Worm (Caenorhabditis elegans): ENCODE measurements around the gene F28H7.8.

Gene F28H7.8

ce11 chrV:10784011-10784410 is 25.3 kb downstream of the F28H7.8 start, which contains the start of gene D1054.8:
TSS of gene D1054.8 (plus strand) at chrV:10784311.
- TF ChIP-seq daf-19 (GFP tag; conservative IDR thresholded peaks at IDR 0.05) (no peak), nhr-28 (tag; optimal IDR thresholded peaks at IDR 0.05) (peak; percentile 2), zip-11 (GFP tag; IDR thresholded peaks at IDR 0.05) (no peak), pha-4 (GFP tag; IDR thresholded peaks at IDR 0.05) (no peak), pha-4 (tag; optimal IDR thresholded peaks at IDR 0.05) (no peak), pqm-1 (tag; optimal IDR thresholded peaks at IDR 0.05) (no peak), cey-2 (tag; optimal IDR thresholded peaks at IDR 0.05; ENCODE audit: borderline replicate concordance, insufficient read depth) (no peak)

DNA sequence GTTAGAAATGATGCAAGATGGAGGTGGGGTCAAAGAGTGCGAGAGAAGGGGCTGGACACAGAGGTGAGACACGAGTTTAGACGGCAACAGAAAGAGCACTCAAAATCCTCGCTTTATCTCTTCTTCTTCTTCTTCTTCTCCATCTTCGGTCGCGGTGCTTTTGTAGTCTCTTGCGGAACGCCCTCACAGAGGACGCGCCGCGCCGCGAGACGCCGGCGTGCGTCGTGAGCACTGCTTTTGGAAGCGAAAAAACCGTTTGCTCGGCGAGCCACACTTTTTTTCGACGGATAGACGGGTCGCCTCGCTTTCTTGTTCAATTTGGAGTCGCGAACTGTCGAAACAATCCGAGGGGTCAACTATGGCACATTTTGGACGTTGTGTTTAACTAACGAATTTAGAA is 32.2 kb downstream of the F28H7.8 start, which contains the start of gene D1054.9:
Gene D1054.9, minus strand, starts transcription at position 137 of the 400 bp plus-strand sequence.
- TF ChIP-seq zfp-3 (GFP tag; conservative IDR thresholded peaks at IDR 0.05) = no peak
- no peak for TF ChIP-seq tag-97 (GFP tag; IDR thresholded peaks at IDR 0.05)
- peak; percentile 69 for TF ChIP-seq set-16 (GFP tag; IDR thresholded peaks at IDR 0.05)

- TF ChIP-seq arid-1 (GFP tag; conservative IDR thresholded peaks at IDR 0.05) (no peak), ztf-11 (tag; optimal IDR thresholded peaks at IDR 0.05) (no peak), hlh-11 (tag; optimal IDR thresholded peaks at IDR 0.05) (no peak), tag-97 (GFP tag; IDR thresholded peaks at IDR 0.05) (no peak), fkh-10 (GFP tag; optimal IDR thresholded peaks at IDR 0.05) (no peak), tra-1 (GFP tag; IDR thresholded peaks at IDR 0.05) (no peak)
Observed at ce11 chrV:10792775-10793174, 34.0 kb downstream of the F28H7.8 start, which contains the start of gene D1054.10. TSS of gene D1054.10 (minus strand) at chrV:10792875.

DNA sequence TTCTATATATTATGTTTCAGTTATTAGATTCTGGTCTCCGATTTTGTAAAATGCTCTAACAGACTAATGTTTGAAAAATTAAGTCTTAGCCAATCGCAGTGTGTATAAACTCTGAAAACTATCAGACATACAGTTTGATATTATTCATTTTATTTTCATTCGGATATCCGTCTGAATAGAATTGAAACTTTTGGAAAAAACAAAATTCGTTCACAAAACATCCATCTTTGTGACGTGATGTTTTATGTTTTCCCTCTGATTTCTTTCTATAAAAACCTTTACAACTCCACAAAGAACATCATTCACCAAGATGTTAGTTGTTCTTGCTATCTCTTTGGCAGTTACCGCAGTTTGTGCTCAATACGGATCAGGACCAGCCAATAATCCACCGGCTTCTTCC is 34.7 kb downstream of the F28H7.8 start, which contains the start of gene ule-3:
Gene ule-3, plus strand, starts transcription at position 301 of the 400 bp plus-strand sequence.
- TF ChIP-seq lin-1 (GFP tag; IDR thresholded peaks at IDR 0.05) (no peak), unc-62 (GFP tag; optimal IDR thresholded peaks at IDR 0.05 in 1 of 2) (peak in 1 of 2 experiments; percentile 32), unc-62 (tag; optimal IDR thresholded peaks at IDR 0.05) (no peak), aha-1 (tag) (no peak)

DNA sequence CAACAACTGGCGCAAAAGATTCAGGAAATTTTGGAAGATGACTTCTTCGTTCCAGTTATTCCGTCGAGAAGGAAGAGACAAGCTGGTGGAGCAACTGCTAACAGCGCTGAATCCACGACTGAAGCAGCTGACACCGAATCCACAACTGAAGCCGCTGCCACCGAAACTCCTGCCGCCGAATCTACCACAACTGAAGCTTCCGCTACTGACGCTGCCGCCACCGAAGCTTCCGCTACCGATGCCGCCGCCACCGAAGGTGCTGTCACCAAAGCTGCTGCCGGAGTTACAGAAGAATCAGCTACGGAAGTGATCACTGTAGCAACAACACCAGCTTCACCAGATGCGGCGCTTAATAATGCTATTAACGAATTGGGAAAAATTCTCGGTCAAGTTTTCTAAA is 35.7 kb downstream of the F28H7.8 start:
- no peak for TF ChIP-seq fos-1 (tag; optimal IDR thresholded peaks at IDR 0.05)
- peak; percentile 88; the same call in 1 of the 2 replicates for TF ChIP-seq set-16 (GFP tag; IDR thresholded peaks at IDR 0.05)

DNA sequence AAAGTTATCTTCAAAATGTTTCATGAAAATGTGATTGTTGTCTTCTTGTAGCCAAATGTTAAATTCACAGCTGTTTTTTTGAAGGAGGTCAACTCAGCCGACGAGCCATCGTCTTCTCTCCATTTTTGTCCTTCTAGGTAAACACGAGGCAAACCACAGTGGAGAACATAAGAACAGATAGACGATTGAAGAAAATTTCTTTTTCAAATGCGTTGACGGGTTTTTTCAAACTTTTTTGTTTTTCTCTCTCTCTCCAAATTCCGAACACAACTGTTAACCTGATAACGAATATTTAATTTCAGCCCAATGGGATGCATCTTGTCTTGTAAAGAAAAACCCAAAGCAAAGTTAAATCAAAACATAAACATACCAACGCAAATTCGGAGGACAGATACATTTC is 36.7 kb downstream of the F28H7.8 start, which contains the start of gene D1054.19:
Gene D1054.19, plus strand, starts transcription at position 301 of the 400 bp plus-strand sequence.
- TF ChIP-seq aha-1 (tag) = no peak
- TF ChIP-seq mes-2 (tag; optimal IDR thresholded peaks at IDR 0.05; ENCODE audit: poor library complexity, severe bottlenecking) = no peak
- TF ChIP-seq gei-8 (GFP tag; optimal IDR thresholded peaks at IDR 0.05) = no peak
- no peak for TF ChIP-seq hlh-30 (tag; optimal IDR thresholded peaks at IDR 0.05; ENCODE audit: insufficient read depth)
- TF ChIP-seq nhr-77 (tag; optimal IDR thresholded peaks at IDR 0.05) = no peak
- TF ChIP-seq ceh-44 (GFP tag; IDR thresholded peaks at IDR 0.05) = no peak
- no peak for TF ChIP-seq mxl-2 (GFP tag; conservative IDR thresholded peaks at IDR 0.05)
- TF ChIP-seq nhr-237 (tag; optimal IDR thresholded peaks at IDR 0.05) = no peak
- TF ChIP-seq daf-19 (GFP tag; conservative IDR thresholded peaks at IDR 0.05) = no peak
- TF ChIP-seq nhr-28 (tag; optimal IDR thresholded peaks at IDR 0.05) = no peak

DNA sequence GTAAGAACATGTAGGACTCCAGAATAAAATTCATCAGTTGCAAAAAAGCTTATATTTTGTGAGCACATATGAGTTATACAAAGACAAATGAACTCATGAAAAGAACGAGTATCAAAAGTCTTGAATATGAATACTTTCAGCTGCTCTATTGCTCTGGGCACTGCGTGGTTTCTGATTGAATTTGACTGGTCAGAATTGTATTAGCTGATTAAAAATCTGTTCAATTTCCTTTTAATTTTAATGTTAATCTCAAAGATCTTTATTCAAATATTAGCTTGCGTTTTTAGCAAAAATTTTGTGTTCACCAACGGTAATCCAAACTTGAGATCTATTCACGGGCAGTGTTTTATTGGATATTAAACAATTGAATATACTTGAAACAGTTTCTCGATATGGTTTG is 39.3 kb downstream of the F28H7.8 start, which contains the start of gene srh-184:
Gene srh-184, minus strand, starts transcription at position 101 of the 400 bp plus-strand sequence.
- TF ChIP-seq daf-19 (GFP tag; conservative IDR thresholded peaks at IDR 0.05) (no peak), ceh-32 (tag; optimal IDR thresholded peaks at IDR 0.05; ENCODE audit: poor library complexity) (no peak), hlh-11 (tag; optimal IDR thresholded peaks at IDR 0.05) (no peak), lin-29 (GFP tag; IDR thresholded peaks at IDR 0.05) (no peak), nhr-41 (GFP tag; IDR thresholded peaks at IDR 0.05) (no peak), ceh-62 (tag; optimal IDR thresholded peaks at IDR 0.05) (no peak), dpl-1 (GFP tag; optimal IDR thresholded peaks at IDR 0.05) (no peak)
